Fruit fly (Drosophila melanogaster): ENCODE measurements around the gene CG2021.

CG2021 gene

DNA sequence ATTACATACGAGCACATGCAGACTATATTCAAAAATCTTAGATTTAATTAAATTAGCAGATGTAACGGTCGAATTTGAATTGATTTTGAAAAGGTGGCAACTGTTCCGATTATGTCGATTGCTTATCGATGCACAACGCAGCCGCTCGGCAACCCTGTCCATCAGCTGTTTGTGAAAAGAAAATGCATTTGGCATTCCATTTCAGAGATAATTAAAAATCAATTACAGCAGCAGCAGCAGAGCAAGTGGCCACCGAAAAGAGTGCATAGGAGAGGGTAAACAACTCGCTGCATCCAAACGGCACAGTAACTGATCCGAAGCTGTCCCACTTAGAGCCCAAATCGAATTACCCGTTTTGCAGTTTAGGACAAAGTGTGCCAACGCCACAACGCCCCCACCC, 21.4 kb upstream of the CG2021 start, which contains the start of gene Patj:
Patj (plus strand) TSS at position 155 of the 400 bp plus-strand sequence.
- no peak for TF ChIP-seq CG5204 (GFP tag; optimal IDR thresholded peaks at IDR 0.05)
- peak; percentile 97 for TF ChIP-seq CG14711 (tag; optimal IDR thresholded peaks at IDR 0.05)
- no peak for TF ChIP-seq ovo (GFP tag; optimal IDR thresholded peaks at IDR 0.05)
- no peak for TF ChIP-seq Crg-1 (GFP tag; optimal IDR thresholded peaks at IDR 0.05)
- TF ChIP-seq pad (GFP tag; optimal IDR thresholded peaks at IDR 0.05) = no peak
- TF ChIP-seq bab1 (GFP tag; optimal IDR thresholded peaks at IDR 0.05) = peak; percentile 39
- TF ChIP-seq Mnt (GFP tag; optimal IDR thresholded peaks at IDR 0.05) = no peak
- no peak for TF ChIP-seq Hr96 (GFP tag; optimal IDR thresholded peaks at IDR 0.05)

DNA sequence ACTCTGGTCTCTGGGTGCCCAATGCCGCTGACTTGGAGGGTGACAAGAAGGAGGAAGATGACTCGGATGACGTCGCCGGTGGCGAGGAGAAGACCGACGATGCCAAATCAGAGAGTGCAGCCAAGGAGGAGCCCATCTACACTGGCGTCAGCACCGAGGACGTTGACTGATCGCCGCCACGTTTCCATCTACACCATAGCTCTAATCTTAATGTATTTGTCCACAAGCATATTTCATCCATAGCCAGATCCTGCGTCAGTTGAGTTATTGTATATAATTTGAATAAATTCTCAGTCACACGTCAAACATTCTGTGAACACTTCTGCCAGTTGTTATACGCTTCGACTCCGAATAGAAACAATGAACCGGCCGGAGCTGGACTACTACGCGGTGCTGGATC, 19.8 kb upstream of the CG2021 start, which contains the start of gene CG12020:
CG12020 (plus strand) TSS at position 301 of the 400 bp plus-strand sequence.
- TF ChIP-seq tj (GFP tag; optimal IDR thresholded peaks at IDR 0.05) (no peak), CG11617 (GFP tag; optimal IDR thresholded peaks at IDR 0.05) (no peak), pad (GFP tag; optimal IDR thresholded peaks at IDR 0.05) (no peak), Mnt (GFP tag; optimal IDR thresholded peaks at IDR 0.05) (no peak), CG33017 (tag; optimal IDR thresholded peaks at IDR 0.05) (no peak), cnc (optimal IDR thresholded peaks at IDR 0.05) (no peak), CG7101 (tag; optimal IDR thresholded peaks at IDR 0.05) (no peak), CG5204 (GFP tag; optimal IDR thresholded peaks at IDR 0.05) (no peak), cic (GFP tag; optimal IDR thresholded peaks at IDR 0.05) (no peak)

DNA sequence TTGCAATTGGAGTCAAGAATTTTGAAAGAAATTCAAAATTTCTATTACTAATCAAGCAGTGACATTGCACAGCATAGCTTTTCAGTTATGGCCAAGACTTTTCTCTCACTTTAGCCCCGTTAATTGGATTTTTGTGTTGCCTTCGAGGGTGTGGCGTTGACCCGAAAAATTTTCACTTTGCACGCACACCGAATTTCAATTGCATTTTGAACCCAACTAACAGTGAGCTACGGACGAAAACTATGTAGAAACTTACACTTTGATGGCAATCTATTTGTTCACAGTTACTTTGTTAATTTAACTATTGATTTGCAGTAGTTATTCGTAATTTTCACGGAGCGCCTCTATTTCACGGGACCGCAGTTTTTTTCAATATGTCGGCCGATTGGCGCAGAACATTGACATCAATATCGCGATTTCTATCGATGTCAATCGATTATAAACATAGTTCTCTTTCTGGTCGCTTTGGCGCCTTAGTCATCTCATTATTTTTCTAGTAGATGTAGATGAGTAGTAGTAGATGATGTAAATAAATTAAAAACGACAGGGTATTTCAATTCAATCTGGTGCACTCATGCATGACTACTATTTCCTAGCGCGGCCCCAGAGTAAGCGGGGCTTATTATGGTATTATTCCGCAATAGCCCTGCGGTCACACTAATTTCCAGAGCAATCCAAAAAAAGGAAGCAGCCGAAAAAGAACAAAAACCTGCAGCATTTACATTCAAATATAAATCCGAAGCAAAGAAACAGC, 17.9 kb upstream of the CG2021 start, which contains the start of the genes alpha-Spec, dlt and Cdc37:
alpha-Spec (minus strand) TSS at position 386 of the 754 bp plus-strand sequence.
dlt (minus strand) TSS at position 386 of the 754 bp plus-strand sequence.
Cdc37 (plus strand) TSS at position 450 of the 754 bp plus-strand sequence.
- no peak for TF ChIP-seq Hr96 (GFP tag; optimal IDR thresholded peaks at IDR 0.05)
- peak; percentile 44 for TF ChIP-seq CG14711 (tag; optimal IDR thresholded peaks at IDR 0.05)
- peak; percentile 44 for TF ChIP-seq CG12768 (GFP tag; optimal IDR thresholded peaks at IDR 0.05)
- no peak for TF ChIP-seq pad (GFP tag; optimal IDR thresholded peaks at IDR 0.05)
- TF ChIP-seq bab1 (GFP tag; optimal IDR thresholded peaks at IDR 0.05) = peak; percentile 68
- peak; percentile 22 for TF ChIP-seq CG33017 (tag; optimal IDR thresholded peaks at IDR 0.05)
- TF ChIP-seq ovo (GFP tag; optimal IDR thresholded peaks at IDR 0.05) = no peak
- TF ChIP-seq kay (GFP tag; ENCODE audit: borderline replicate concordance) = no peak
- TF ChIP-seq CG7045 (GFP tag; optimal IDR thresholded peaks at IDR 0.05) = no peak
- no peak for TF ChIP-seq CG11617 (GFP tag; optimal IDR thresholded peaks at IDR 0.05)
- TF ChIP-seq Mnt (GFP tag; optimal IDR thresholded peaks at IDR 0.05) = peak; percentile 16
- no peak for TF ChIP-seq tj (GFP tag; optimal IDR thresholded peaks at IDR 0.05)
- TF ChIP-seq CG5204 (GFP tag; optimal IDR thresholded peaks at IDR 0.05) = no peak
- no peak for TF ChIP-seq CG1620 (GFP tag; optimal IDR thresholded peaks at IDR 0.05)
- peak; percentile 50 for TF ChIP-seq CG7101 (tag; optimal IDR thresholded peaks at IDR 0.05)
- TF ChIP-seq toe (GFP tag; optimal IDR thresholded peaks at IDR 0.05) = no peak
- TF ChIP-seq cic (GFP tag; optimal IDR thresholded peaks at IDR 0.05) = peak; percentile 15
- TF ChIP-seq cnc (optimal IDR thresholded peaks at IDR 0.05) = no peak
- no peak for TF ChIP-seq Clk (GFP tag; optimal IDR thresholded peaks at IDR 0.05)
- TF ChIP-seq Crg-1 (GFP tag; optimal IDR thresholded peaks at IDR 0.05) = no peak

DNA sequence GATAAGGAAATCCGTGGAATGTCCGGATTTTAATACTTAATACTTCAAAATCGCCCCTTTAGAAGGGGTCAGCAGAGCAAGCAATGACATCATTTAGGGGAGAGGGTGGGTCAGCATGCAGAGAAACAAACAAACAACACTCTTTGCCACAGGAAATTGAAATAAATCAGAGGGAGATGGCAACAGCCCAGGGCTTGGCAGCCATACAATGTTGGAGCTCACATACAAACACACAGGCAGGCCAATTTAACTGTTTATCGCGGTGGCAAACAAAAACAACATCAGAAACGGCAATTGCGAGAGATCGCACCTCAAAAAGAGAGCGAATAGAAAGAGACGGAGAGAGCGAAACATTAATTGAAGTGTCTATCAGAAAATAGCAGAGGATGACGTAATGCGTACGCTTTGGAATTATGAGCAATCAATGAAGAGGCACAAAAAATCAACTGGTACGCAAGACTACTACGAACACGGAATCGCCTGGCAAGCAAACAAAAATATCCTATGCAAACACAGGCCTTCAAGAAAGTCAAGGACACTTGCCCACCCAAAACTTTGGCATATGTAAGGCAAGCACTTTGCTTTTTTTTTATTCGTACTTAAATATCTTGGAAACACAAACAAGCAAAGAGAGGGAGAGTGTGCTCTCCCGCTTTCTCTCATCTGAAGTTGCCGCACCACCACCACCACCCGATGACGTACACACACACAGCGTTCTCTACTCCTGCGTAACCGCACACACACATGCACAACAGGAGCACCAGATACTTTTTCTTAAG, 17.1 kb upstream of the CG2021 start:
- TF ChIP-seq Hr96 (GFP tag; optimal IDR thresholded peaks at IDR 0.05) (no peak), CG33017 (tag; optimal IDR thresholded peaks at IDR 0.05) (peak; percentile 22), tj (GFP tag; optimal IDR thresholded peaks at IDR 0.05) (no peak), CG11617 (GFP tag; optimal IDR thresholded peaks at IDR 0.05) (peak; percentile 34), ovo (GFP tag; optimal IDR thresholded peaks at IDR 0.05) (peak; percentile 81), cic (GFP tag; optimal IDR thresholded peaks at IDR 0.05) (peak; percentile 76), Crg-1 (GFP tag; optimal IDR thresholded peaks at IDR 0.05) (peak; percentile 44), Mnt (GFP tag; optimal IDR thresholded peaks at IDR 0.05) (peak; percentile 56), CG7045 (GFP tag; optimal IDR thresholded peaks at IDR 0.05) (peak; percentile 10), pad (GFP tag; optimal IDR thresholded peaks at IDR 0.05) (peak; percentile 89), Clk (GFP tag; optimal IDR thresholded peaks at IDR 0.05) (no peak), bab1 (GFP tag; optimal IDR thresholded peaks at IDR 0.05) (peak; percentile 48), CG12768 (GFP tag; optimal IDR thresholded peaks at IDR 0.05) (peak; percentile 55), CG7101 (tag; optimal IDR thresholded peaks at IDR 0.05) (peak; percentile 61)

DNA sequence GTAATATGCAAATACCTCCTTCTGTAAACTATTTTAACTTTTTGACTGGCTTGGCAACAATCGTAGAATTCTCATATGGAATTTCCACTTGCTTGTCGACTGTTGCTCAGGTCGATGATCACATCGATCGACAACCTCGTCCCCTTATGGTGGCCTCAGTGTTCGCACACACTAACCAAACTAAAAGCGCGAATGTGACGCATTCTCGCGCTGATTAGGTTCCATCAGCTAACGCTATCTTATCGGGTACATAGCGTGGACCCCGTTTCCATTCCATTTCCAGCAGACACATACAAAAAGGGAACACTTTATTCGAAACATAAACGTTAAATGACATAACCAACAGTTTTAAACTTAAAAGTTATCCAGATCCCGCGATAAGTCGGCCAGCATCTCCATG, 12.1 kb upstream of the CG2021 start:
- TF ChIP-seq cic (GFP tag; optimal IDR thresholded peaks at IDR 0.05) = peak; percentile 70
- TF ChIP-seq Hr96 (GFP tag; optimal IDR thresholded peaks at IDR 0.05) = no peak

DNA sequence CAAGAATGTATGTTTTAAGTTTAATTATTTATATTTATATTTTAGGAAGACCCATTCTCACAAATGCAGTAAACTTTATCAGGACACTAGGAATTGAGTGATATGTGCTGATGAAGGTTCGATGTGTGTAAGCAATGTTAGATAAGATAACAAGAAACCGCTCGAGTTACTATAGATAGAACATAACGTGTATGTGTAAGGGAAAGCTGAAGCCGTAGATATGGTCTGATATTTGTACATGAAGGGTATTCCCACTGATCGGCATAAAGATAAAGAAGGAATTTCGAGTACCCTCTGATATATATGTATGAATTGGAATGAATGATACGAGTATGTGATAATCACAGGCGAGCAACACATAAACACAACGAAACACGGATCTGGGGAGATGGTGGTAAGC, 6.9 kb upstream of the CG2021 start:
- no peak for TF ChIP-seq Mnt (GFP tag; optimal IDR thresholded peaks at IDR 0.05)
- peak; percentile 18 for TF ChIP-seq cic (GFP tag; optimal IDR thresholded peaks at IDR 0.05)

Data from whole organism, adult.